Fruit fly (Drosophila melanogaster) whole organism, embryonic: ENCODE measurements around the gene CG17598.

Source experiments
- CG10209 ChIP-seq: fragments of 200-800 bp; sonication (Bioruptor generic); optimal IDR thresholded peaks from 3 replicates; lab custom pipeline; 2017; ENCODE audit warnings: missing biosample characterization, mild to moderate bottlenecking, missing genetic modification characterization, missing genetic modification reagents
- CG12299 ChIP-seq: fragments of 200-800 bp; sonication (Bioruptor generic); optimal IDR thresholded peaks from 2 replicates; lab custom pipeline; 2018; ENCODE audit warnings: missing biosample characterization, mild to moderate bottlenecking, missing genetic modification characterization
- CG17829 ChIP-seq: fragments of 200-800 bp; optimal IDR thresholded peaks from 2 replicates; lab custom pipeline; 2019; ENCODE audit warnings: missing biosample characterization, mild to moderate bottlenecking, missing genetic modification characterization, moderate library complexity
- CG9932 ChIP-seq: fragments of 200-800 bp; sonication (Bioruptor generic); IDR thresholded peaks from 2 replicates; pipeline ENCODE4 v1.3.6; 2022; ENCODE audit warnings: missing biosample characterization, missing genetic modification characterization
- Doc3 ChIP-seq: fragments of 200-800 bp; sonication (Bioruptor generic); IDR thresholded peaks from 3 replicates; pipeline ENCODE4 v1.3.6; 2022; ENCODE audit warnings: missing biosample characterization, missing genetic modification characterization; ENCODE audit not compliant: partially characterized antibody
- Med ChIP-seq: fragments of 200-800 bp; sonication (Bioruptor generic); peaks from one replicate; lab custom pipeline; 2016; ENCODE audit warnings: missing biosample characterization, missing genetic modification characterization, mild to moderate bottlenecking, inconsistent platforms, moderate library complexity
- amos ChIP-seq: fragments of 200-800 bp; sonication (Bioruptor generic); IDR thresholded peaks from 2 replicates; pipeline ENCODE4 v1.3.6; 2022; ENCODE audit warnings: missing biosample characterization, missing genetic modification characterization; ENCODE audit not compliant: partially characterized antibody
- br ChIP-seq: fragments of >200 bp; optimal IDR thresholded peaks from 2 replicates; lab custom pipeline; 2017
- gt ChIP-seq: fragments of 200-800 bp; sonication (Bioruptor generic); IDR thresholded peaks from 2 replicates; pipeline ENCODE4 v1.3.6; 2022; ENCODE audit warnings: missing biosample characterization, missing genetic modification characterization
- lab ChIP-seq: fragments of 200-800 bp; sonication (Bioruptor generic); optimal IDR thresholded peaks from 3 replicates; lab custom pipeline; 2017; ENCODE audit warnings: missing biosample characterization, missing genetic modification characterization, mild to moderate bottlenecking, moderate library complexity, missing genetic modification reagents
- nmo ChIP-seq: fragments of 200-800 bp; sonication (Bioruptor generic); optimal IDR thresholded peaks from 2 replicates; lab custom pipeline; 2018; ENCODE audit warnings: missing biosample characterization, mild to moderate bottlenecking, missing genetic modification characterization, moderate library complexity
- pan ChIP-seq, 4 experiments: fragments of >200 bp in 3 of 4; fragments of 200-800 bp in 1 of 4; sonication (Bioruptor generic) in 1 of 4; optimal IDR thresholded peaks in 3 of 4; IDR thresholded peaks in 1 of 4; 2 replicates each; pipeline versions ENCODE4 v1.3.6 to Lab custom; 2017 to 2022; ENCODE audit warnings: missing biosample characterization in 2 of 4, missing genetic modification characterization in 2 of 4, mixed read lengths in 1 of 4
- pum ChIP-seq: fragments of 200-800 bp; sonication (Bioruptor generic); optimal IDR thresholded peaks from 2 replicates; lab custom pipeline; 2016; ENCODE audit warnings: missing biosample characterization, missing genetic modification characterization

DNA sequence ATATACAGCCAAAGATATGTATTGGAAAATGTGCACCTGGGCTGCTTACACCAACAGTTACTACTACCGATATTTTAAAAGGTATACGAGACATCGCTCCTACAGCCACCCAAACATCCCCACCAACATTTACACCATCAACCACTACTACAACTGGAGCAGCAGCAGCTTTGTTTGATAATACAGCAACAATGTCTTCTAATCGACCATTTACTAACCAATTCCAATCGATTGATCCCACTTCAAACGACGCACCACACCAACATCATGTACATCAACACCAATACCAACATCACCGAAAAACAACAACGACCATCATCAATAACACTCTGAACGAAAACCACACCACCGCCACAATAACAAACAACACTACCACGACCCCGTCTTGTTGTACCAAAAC lies 38.0 kb downstream of the CG17598 start:
- TF ChIP-seq CG10209 (GFP tag; lab: Kevin White, UChicago), result no peak
- no peak for TF ChIP-seq pan (optimal IDR thresholded peaks at IDR 0.05; lab: Kevin White, UChicago)
- TF ChIP-seq pan (GFP tag; optimal IDR thresholded peaks at IDR 0.05 in 1 of 2, IDR thresholded peaks at IDR 0.05 in 1 of 2), result no peak
- no peak for TF ChIP-seq CG17829
- no peak for TF ChIP-seq CG12299 (tag; lab: Kevin White, UChicago)
- TF ChIP-seq lab (GFP tag; lab: Kevin White, UChicago), result no peak
- TF ChIP-seq pum (GFP tag; lab: Kevin White, UChicago), result no peak
- no peak for TF ChIP-seq Med (GFP tag; lab: Kevin White, UChicago)
- no peak for TF ChIP-seq amos (GFP tag; lab: Robert Waterston, UW)
- TF ChIP-seq nmo, result no peak
- no peak for TF ChIP-seq br
- no peak for TF ChIP-seq CG9932 (GFP tag; lab: Robert Waterston, UW)
- no peak for TF ChIP-seq Doc3
- no peak for TF ChIP-seq gt (GFP tag; lab: Robert Waterston, UW)
